Worm (Caenorhabditis elegans): ENCODE data around the gene srw-69.

- no peak for TF ChIP-seq unc-130 (tag; optimal IDR thresholded peaks at IDR 0.05)
- TF ChIP-seq hlh-4 (tag; optimal IDR thresholded peaks at IDR 0.05): no peak
- no peak for TF ChIP-seq sox-4 (tag; optimal IDR thresholded peaks at IDR 0.05)
- TF ChIP-seq pag-3 (tag; optimal IDR thresholded peaks at IDR 0.05; ENCODE audit: borderline replicate concordance, insufficient read depth): no peak
- TF ChIP-seq lin-35 (GFP tag; optimal IDR thresholded peaks at IDR 0.05): no peak
- no peak for TF ChIP-seq nhr-12 (tag; optimal IDR thresholded peaks at IDR 0.05)
- no peak for TF ChIP-seq C34B4.2 (tag; optimal IDR thresholded peaks at IDR 0.05)
- TF ChIP-seq lsy-2 (tag; optimal IDR thresholded peaks at IDR 0.05): no peak
- TF ChIP-seq snpc-4 (tag; optimal IDR thresholded peaks at IDR 0.05): no peak
- no peak for TF ChIP-seq ceh-82 (tag; optimal IDR thresholded peaks at IDR 0.05)
- no peak for TF ChIP-seq unc-62 (GFP tag; optimal IDR thresholded peaks at IDR 0.05)
- no peak for TF ChIP-seq blmp-1 (tag; optimal IDR thresholded peaks at IDR 0.05)
- TF ChIP-seq C04F5.9 (tag; optimal IDR thresholded peaks at IDR 0.05): no peak
- no peak for TF ChIP-seq skn-1 (tag; optimal IDR thresholded peaks at IDR 0.05)
Observed at ce11 chrV:7409599-7409998, 19.2 kb downstream of the srw-69 start, which contains the start of gene R13D7.2.

Data from whole organism, L1 larva.